Worm (Caenorhabditis elegans): ENCODE data around the gene C30G12.2.

ce11 chrII:7280584-7280983 is 9.6 kb upstream of the C30G12.2 start:
- TF ChIP-seq ceh-91 (GFP tag; IDR thresholded peaks at IDR 0.05) (no peak), ztf-26 (tag; optimal IDR thresholded peaks at IDR 0.05) (no peak), nhr-179 (tag; optimal IDR thresholded peaks at IDR 0.05) (no peak), zfh-2 (GFP tag; conservative IDR thresholded peaks at IDR 0.05) (no peak), nhr-120 (GFP tag; IDR thresholded peaks at IDR 0.05) (no peak), D2030.7 (GFP tag; IDR thresholded peaks at IDR 0.05) (no peak), unc-62 (GFP tag; optimal IDR thresholded peaks at IDR 0.05) (peak; percentile 36), ama-1 (optimal IDR thresholded peaks at IDR 0.05) (no peak), ama-1 (GFP tag; optimal IDR thresholded peaks at IDR 0.05) (no peak), K11D2.4 (GFP tag; IDR thresholded peaks at IDR 0.05) (no peak), lin-54 (GFP tag; optimal IDR thresholded peaks at IDR 0.05) (no peak)

Data from whole organism, young adult.